Worm (Caenorhabditis elegans): ENCODE data around the gene fipr-4.
A peak's percentile ranks its signal among the peaks of the same experiment; 100 is the strongest.

fipr-4 gene

ce11 chrV:10270214-10270613 lies 42.0 kb upstream of the fipr-4 start, which contains the start of gene ric-4:
Gene ric-4 (minus strand): TSS chrV:10270314.
- no peak for TF ChIP-seq pha-2 (tag; optimal IDR thresholded peaks at IDR 0.05)
- no peak for TF ChIP-seq sox-4 (tag; optimal IDR thresholded peaks at IDR 0.05)
- TF ChIP-seq lim-6 (tag; optimal IDR thresholded peaks at IDR 0.05), result no peak

- no peak for TF ChIP-seq ceh-18 (tag; optimal IDR thresholded peaks at IDR 0.05)
- no peak for TF ChIP-seq C08G9.2 (tag; optimal IDR thresholded peaks at IDR 0.05)
- TF ChIP-seq unc-42 (tag; optimal IDR thresholded peaks at IDR 0.05), result peak; percentile 73
- no peak for TF ChIP-seq madf-2 (tag; optimal IDR thresholded peaks at IDR 0.05)
- TF ChIP-seq rnt-1 (tag; optimal IDR thresholded peaks at IDR 0.05), result no peak
These were observed 37.8 kb upstream of the fipr-4 start for ce11 chrV:10266050-10266449.

ce11 chrV:10265019-10265418 lies 36.8 kb upstream of the fipr-4 start:
- TF ChIP-seq ceh-19 (GFP tag; optimal IDR thresholded peaks at IDR 0.05), result peak; percentile 31
- no peak for TF ChIP-seq sox-2 (GFP tag; IDR thresholded peaks at IDR 0.05)
- TF ChIP-seq nhr-232 (tag; optimal IDR thresholded peaks at IDR 0.05), result no peak
- no peak for TF ChIP-seq ttx-3 (tag; optimal IDR thresholded peaks at IDR 0.05)
- no peak for TF ChIP-seq ceh-31 (tag; optimal IDR thresholded peaks at IDR 0.05)
- peak; percentile 66 for TF ChIP-seq unc-42 (tag; optimal IDR thresholded peaks at IDR 0.05)
- TF ChIP-seq nfya-1 (tag; optimal IDR thresholded peaks at IDR 0.05), result no peak
- no peak for TF ChIP-seq pha-2 (tag; optimal IDR thresholded peaks at IDR 0.05)
- no peak for TF ChIP-seq pag-3 (tag; optimal IDR thresholded peaks at IDR 0.05; ENCODE audit: borderline replicate concordance)
- no peak for TF ChIP-seq C08G9.2 (tag; optimal IDR thresholded peaks at IDR 0.05)

- TF ChIP-seq ceh-31 (tag; optimal IDR thresholded peaks at IDR 0.05) (no peak), dve-1 (tag; optimal IDR thresholded peaks at IDR 0.05) (no peak), ceh-19 (GFP tag; optimal IDR thresholded peaks at IDR 0.05) (no peak), pha-2 (tag; optimal IDR thresholded peaks at IDR 0.05) (no peak), ceh-48 (tag; optimal IDR thresholded peaks at IDR 0.05) (no peak), pros-1 (tag; optimal IDR thresholded peaks at IDR 0.05) (no peak), pag-3 (tag; optimal IDR thresholded peaks at IDR 0.05; ENCODE audit: borderline replicate concordance) (no peak), unc-42 (tag; optimal IDR thresholded peaks at IDR 0.05) (no peak), eyg-1 (tag; optimal IDR thresholded peaks at IDR 0.05) (no peak), lin-11 (tag; optimal IDR thresholded peaks at IDR 0.05) (no peak), tbx-7 (tag; optimal IDR thresholded peaks at IDR 0.05) (no peak), unc-55 (GFP tag; optimal IDR thresholded peaks at IDR 0.05) (no peak), ama-1 (optimal IDR thresholded peaks at IDR 0.05) (no peak), ztf-16 (tag; optimal IDR thresholded peaks at IDR 0.05) (no peak), C08G9.2 (tag; optimal IDR thresholded peaks at IDR 0.05) (no peak), hlh-8 (tag; optimal IDR thresholded peaks at IDR 0.05) (no peak), gmeb-2 (tag; optimal IDR thresholded peaks at IDR 0.05) (no peak), hlh-15 (tag; optimal IDR thresholded peaks at IDR 0.05) (no peak)
These were observed 32.2 kb upstream of the fipr-4 start, which contains the start of gene sri-18 for ce11 chrV:10260460-10260859. Gene sri-18 (minus strand): TSS chrV:10260560.

ce11 chrV:10256050-10256449 lies 27.8 kb upstream of the fipr-4 start, which contains the start of gene nhr-232:
Gene nhr-232 (plus strand): TSS chrV:10256170.
- TF ChIP-seq sox-2 (GFP tag; IDR thresholded peaks at IDR 0.05) (no peak), che-1 (tag; optimal IDR thresholded peaks at IDR 0.05) (no peak), unc-86 (tag; optimal IDR thresholded peaks at IDR 0.05) (no peak), ceh-19 (GFP tag; optimal IDR thresholded peaks at IDR 0.05) (no peak), lim-6 (tag; optimal IDR thresholded peaks at IDR 0.05) (no peak), elt-2 (tag; optimal IDR thresholded peaks at IDR 0.05) (peak; percentile 62)

ce11 chrV:10255005-10255472 lies 26.8 kb upstream of the fipr-4 start, which contains the start of gene rop-1:
Gene rop-1 (minus strand): TSS chrV:10255055.
- TF ChIP-seq lim-6 (tag; optimal IDR thresholded peaks at IDR 0.05) (no peak), pqm-1 (tag; optimal IDR thresholded peaks at IDR 0.05) (no peak), nfya-1 (tag; optimal IDR thresholded peaks at IDR 0.05) (no peak), pax-1 (tag; optimal IDR thresholded peaks at IDR 0.05) (no peak), ceh-14 (tag; optimal IDR thresholded peaks at IDR 0.05) (no peak), ceh-6 (GFP tag; optimal IDR thresholded peaks at IDR 0.05) (no peak), eyg-1 (tag; optimal IDR thresholded peaks at IDR 0.05) (no peak), T23F11.4 (GFP tag; optimal IDR thresholded peaks at IDR 0.05) (no peak), odd-2 (tag; optimal IDR thresholded peaks at IDR 0.05) (no peak)
